Worm (Caenorhabditis elegans): ENCODE results near the gene T20B12.5.

T20B12.5 gene

DNA sequence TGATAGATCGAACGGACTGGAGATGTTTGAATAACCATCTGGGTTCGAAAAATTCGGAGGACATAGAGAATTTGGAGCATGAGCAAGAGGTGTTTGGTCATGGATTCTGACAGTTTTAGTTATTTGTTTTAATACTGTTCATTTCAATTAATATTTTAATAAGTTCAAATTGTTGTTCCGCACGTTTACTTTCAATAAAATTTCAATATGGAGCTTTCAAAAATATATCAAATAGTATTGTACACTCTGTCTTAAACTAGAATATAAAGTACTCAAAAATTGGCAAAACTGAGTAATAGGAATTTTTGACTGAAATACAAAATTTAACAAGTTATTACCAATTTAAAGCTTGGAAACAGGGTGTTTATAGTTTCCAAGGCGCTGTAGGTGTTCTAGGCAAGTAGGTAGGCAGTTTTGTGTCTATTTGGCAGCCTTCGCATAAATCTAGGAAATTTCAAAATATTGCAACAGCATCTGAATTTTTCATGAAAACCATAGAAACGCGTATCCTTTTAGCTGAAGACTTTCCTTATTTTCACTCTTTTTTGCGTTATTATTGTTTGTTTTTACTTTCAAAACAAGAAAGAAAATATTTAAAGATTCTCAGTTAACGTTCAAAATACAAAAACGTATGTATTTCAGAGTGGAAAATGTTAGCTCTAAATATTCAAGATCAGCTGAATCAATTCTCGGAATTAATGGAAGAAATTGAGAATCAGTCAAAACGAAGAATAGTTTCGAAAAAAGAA lies at the start of gene T20B12.5, which contains the start of gene T20B12.4:
Gene T20B12.5 (minus strand): TSS at position 101 of the 749 bp plus-strand sequence.
Gene T20B12.4 (plus strand): TSS at position 699 of the 749 bp plus-strand sequence.
- no peak for TF ChIP-seq ama-1 (optimal IDR thresholded peaks at IDR 0.05)
- TF ChIP-seq flt-1 (GFP tag; IDR thresholded peaks at IDR 0.05), result no peak
- TF ChIP-seq aly-1 (tag; optimal IDR thresholded peaks at IDR 0.05), result no peak
- TF ChIP-seq F13C5.2 (tag; optimal IDR thresholded peaks at IDR 0.05), result no peak
- TF ChIP-seq tbx-11 (GFP tag; IDR thresholded peaks at IDR 0.05), result no peak
- TF ChIP-seq tbx-37 (GFP tag; conservative IDR thresholded peaks at IDR 0.05), result no peak
- no peak for TF ChIP-seq ceh-36 (tag; optimal IDR thresholded peaks at IDR 0.05)

DNA sequence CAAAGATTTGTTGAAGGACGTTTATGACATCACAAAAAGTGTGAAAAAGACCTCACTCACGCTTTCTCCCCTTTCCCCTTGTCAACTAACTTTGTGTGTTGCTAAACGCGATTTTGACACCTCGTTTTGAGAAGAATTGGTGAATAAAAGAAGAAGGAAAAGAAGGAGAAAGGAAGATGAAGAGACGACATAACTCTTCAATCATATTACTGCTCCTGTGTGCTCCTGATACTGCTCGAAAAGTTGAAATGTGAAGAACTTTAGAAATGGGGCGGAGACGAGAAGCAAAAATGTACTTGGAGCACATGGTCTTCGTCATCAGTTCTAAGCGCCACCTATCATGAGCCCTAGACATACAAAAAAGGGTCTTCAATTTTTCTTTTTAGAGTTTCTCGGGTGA lies 32.1 kb upstream of the T20B12.5 start:
- no peak for TF ChIP-seq tbx-37 (GFP tag; conservative IDR thresholded peaks at IDR 0.05)
- no peak for TF ChIP-seq hmg-4 (GFP tag; optimal IDR thresholded peaks at IDR 0.05)
- no peak for TF ChIP-seq ceh-13 (GFP tag; optimal IDR thresholded peaks at IDR 0.05)
- TF ChIP-seq B0310.2 (tag; optimal IDR thresholded peaks at IDR 0.05), result no peak
- TF ChIP-seq aly-1 (tag; optimal IDR thresholded peaks at IDR 0.05), result no peak
- no peak for TF ChIP-seq ets-7 (tag; optimal IDR thresholded peaks at IDR 0.05)
- no peak for TF ChIP-seq ama-1 (optimal IDR thresholded peaks at IDR 0.05)
- TF ChIP-seq ceh-36 (tag; optimal IDR thresholded peaks at IDR 0.05), result no peak
- TF ChIP-seq flt-1 (GFP tag; IDR thresholded peaks at IDR 0.05), result no peak
- TF ChIP-seq F13C5.2 (tag; optimal IDR thresholded peaks at IDR 0.05), result no peak
- no peak for TF ChIP-seq sea-1 (GFP tag; conservative IDR thresholded peaks at IDR 0.05)

DNA sequence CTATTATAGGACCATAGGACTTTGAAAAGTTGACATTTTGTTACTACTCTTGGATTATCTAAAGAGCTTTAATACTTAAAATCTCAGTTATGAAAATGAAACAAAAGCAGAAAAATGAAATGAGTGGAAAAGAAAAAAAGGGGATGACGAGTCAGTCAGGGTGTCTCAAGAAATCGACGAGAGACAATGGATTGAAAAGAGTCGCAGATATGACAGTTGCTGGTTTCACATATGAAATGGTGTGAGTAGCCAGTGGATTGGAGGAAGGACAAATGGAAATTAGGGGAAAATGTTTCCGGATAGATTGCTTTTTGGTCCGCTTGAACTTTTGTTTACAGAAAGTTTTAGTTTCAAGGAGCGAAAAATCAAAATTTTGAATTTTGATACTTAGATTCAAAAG lies 30.3 kb upstream of the T20B12.5 start:
- no peak for TF ChIP-seq scrt-1 (GFP tag; IDR thresholded peaks at IDR 0.05)
- no peak for TF ChIP-seq hmg-4 (GFP tag; optimal IDR thresholded peaks at IDR 0.05)
- no peak for TF ChIP-seq pes-1 (GFP tag; IDR thresholded peaks at IDR 0.05)
- TF ChIP-seq ceh-36 (tag; optimal IDR thresholded peaks at IDR 0.05), result no peak
- TF ChIP-seq aly-1 (tag; optimal IDR thresholded peaks at IDR 0.05), result no peak
- no peak for TF ChIP-seq ets-7 (tag; optimal IDR thresholded peaks at IDR 0.05)
- no peak for TF ChIP-seq flt-1 (GFP tag; IDR thresholded peaks at IDR 0.05)
- no peak for TF ChIP-seq tbx-11 (GFP tag; IDR thresholded peaks at IDR 0.05)
- TF ChIP-seq F13C5.2 (tag; optimal IDR thresholded peaks at IDR 0.05), result no peak
- TF ChIP-seq ceh-13 (GFP tag; optimal IDR thresholded peaks at IDR 0.05), result no peak
- no peak for TF ChIP-seq tra-4 (tag; optimal IDR thresholded peaks at IDR 0.05)
- TF ChIP-seq hmbx-1 (tag; optimal IDR thresholded peaks at IDR 0.05), result no peak

DNA sequence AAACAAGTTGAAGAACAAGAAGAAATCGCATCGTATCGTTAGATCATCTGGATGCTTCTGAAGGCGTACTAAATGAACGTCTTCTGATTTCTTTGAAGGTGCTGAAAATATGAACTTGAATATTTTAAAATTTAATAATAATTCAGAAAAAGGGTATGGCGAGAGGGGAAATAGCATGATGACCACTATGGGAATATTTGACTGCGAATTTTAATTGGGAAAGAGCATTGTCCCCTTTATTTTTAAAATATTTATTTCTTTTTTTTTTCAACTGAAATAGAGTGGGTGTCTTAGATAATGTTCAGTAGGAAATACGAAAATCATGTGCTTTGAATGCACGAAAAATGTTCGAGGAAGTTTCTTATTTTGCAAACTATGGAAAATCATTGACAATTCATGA lies 28.4 kb upstream of the T20B12.5 start, which contains the start of gene lgc-50:
Gene lgc-50 (minus strand): TSS at position 101 of the 400 bp plus-strand sequence.
- TF ChIP-seq F13C5.2 (tag; optimal IDR thresholded peaks at IDR 0.05), result no peak
- TF ChIP-seq ceh-36 (tag; optimal IDR thresholded peaks at IDR 0.05), result no peak
- no peak for TF ChIP-seq tbx-37 (GFP tag; conservative IDR thresholded peaks at IDR 0.05)
- no peak for TF ChIP-seq hmg-4 (GFP tag; optimal IDR thresholded peaks at IDR 0.05)
- no peak for TF ChIP-seq tra-4 (tag; optimal IDR thresholded peaks at IDR 0.05)

DNA sequence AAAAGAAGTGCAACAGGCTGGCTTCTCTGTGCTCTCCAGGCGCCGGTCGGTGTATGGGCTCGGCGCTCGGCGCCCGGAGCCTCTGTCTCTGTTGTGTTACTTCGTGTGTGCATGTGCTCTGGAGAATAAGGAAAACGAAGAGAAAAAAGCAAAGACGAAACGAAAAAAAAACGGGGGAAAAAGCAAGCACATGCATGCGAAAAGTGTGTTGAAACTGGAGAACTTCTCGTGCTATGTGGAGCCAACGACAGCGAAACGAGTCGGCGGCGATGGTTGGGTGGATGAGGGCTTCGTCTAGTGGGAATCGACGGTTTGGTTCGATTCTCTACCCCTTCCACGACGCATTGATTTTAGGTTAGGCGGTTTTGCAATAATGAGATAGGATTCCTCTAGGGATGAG lies 20.4 kb upstream of the T20B12.5 start:
- no peak for TF ChIP-seq aly-1 (tag; optimal IDR thresholded peaks at IDR 0.05)
- no peak for TF ChIP-seq sea-1 (GFP tag; conservative IDR thresholded peaks at IDR 0.05)
- TF ChIP-seq tbx-11 (GFP tag; IDR thresholded peaks at IDR 0.05), result no peak
- TF ChIP-seq hmbx-1 (tag; optimal IDR thresholded peaks at IDR 0.05), result no peak
- TF ChIP-seq hnd-1 (tag; optimal IDR thresholded peaks at IDR 0.05), result no peak
- no peak for TF ChIP-seq tra-4 (tag; optimal IDR thresholded peaks at IDR 0.05)
- no peak for TF ChIP-seq tbx-37 (GFP tag; conservative IDR thresholded peaks at IDR 0.05)
- TF ChIP-seq ets-7 (tag; optimal IDR thresholded peaks at IDR 0.05), result no peak
- no peak for TF ChIP-seq flt-1 (GFP tag; IDR thresholded peaks at IDR 0.05)
- no peak for TF ChIP-seq ceh-36 (tag; optimal IDR thresholded peaks at IDR 0.05)
- TF ChIP-seq scrt-1 (GFP tag; IDR thresholded peaks at IDR 0.05), result no peak
- no peak for TF ChIP-seq F13C5.2 (tag; optimal IDR thresholded peaks at IDR 0.05)
- TF ChIP-seq ama-1 (optimal IDR thresholded peaks at IDR 0.05), result no peak
- no peak for TF ChIP-seq pes-1 (GFP tag; IDR thresholded peaks at IDR 0.05)
- no peak for TF ChIP-seq hmg-4 (GFP tag; optimal IDR thresholded peaks at IDR 0.05)

DNA sequence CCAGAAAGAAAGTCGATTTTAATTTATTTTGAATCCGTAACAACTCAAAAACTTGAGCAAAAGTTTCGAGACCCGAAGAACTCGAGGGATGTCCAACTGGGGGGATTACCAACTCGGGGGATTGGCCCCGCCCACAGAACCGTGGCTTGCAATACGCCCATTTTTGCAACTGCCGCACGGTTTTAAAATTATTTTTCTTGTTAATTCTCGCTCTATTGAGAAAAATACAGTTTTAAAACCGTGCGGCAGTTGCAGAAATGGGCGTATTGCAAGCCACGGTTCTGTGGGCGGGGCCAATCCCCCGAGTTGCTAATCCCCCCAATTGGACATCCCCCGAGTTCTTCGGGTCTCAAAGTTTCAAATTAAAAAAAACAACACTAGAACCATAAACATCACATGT lies 19.6 kb upstream of the T20B12.5 start:
- peak; percentile 44; the same call in 1 of the 2 replicates for TF ChIP-seq pes-1 (GFP tag; IDR thresholded peaks at IDR 0.05)

DNA sequence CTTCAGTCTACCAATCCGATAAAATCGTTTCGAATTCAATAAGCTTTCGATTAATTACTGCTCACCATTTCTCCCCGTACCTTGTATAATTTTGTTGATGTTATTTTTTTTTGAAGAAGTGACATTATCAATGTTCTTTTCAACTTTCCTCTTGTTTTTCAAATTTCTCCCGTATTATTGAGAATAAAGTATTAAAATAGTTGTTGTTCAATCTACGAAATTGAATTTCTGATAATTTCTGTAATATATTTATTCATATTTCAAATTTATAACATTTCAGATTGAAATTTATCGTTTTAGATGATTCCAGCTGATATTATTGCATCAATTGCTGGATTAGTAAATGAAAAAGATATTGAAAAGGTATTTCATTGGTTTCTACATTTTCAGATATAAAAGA lies 19.0 kb upstream of the T20B12.5 start, which contains the start of gene trd-1:
Gene trd-1 (plus strand): TSS at position 301 of the 400 bp plus-strand sequence.
- TF ChIP-seq pes-1 (GFP tag; IDR thresholded peaks at IDR 0.05) (no peak), tra-4 (tag; optimal IDR thresholded peaks at IDR 0.05) (no peak), ceh-13 (GFP tag; optimal IDR thresholded peaks at IDR 0.05) (no peak), ceh-36 (tag; optimal IDR thresholded peaks at IDR 0.05) (no peak), B0310.2 (tag; optimal IDR thresholded peaks at IDR 0.05) (no peak), flt-1 (GFP tag; IDR thresholded peaks at IDR 0.05) (no peak), scrt-1 (GFP tag; IDR thresholded peaks at IDR 0.05) (no peak), ama-1 (optimal IDR thresholded peaks at IDR 0.05) (no peak), ets-7 (tag; optimal IDR thresholded peaks at IDR 0.05) (no peak), hmg-4 (GFP tag; optimal IDR thresholded peaks at IDR 0.05) (no peak), sea-1 (GFP tag; conservative IDR thresholded peaks at IDR 0.05) (no peak), hnd-1 (tag; optimal IDR thresholded peaks at IDR 0.05) (no peak), aly-1 (tag; optimal IDR thresholded peaks at IDR 0.05) (no peak)

DNA sequence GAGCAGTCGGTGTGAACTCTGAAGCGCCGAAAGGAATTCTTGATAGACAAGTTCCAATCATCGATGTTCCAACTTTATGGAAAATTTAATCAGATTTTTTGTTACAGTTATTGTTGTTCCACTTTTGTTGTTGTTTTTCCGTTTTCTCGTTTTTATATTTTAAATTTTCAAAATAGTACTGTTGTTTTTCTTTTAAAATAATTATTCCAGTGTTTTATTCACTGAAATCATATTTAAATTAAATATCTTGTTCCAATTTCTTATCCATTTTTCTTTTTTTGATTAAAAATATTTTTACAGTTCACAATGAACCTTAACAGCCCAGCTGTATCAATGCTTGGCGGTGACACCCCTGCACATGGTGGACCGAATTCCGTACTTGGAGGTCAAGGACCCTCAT lies 16.8 kb upstream of the T20B12.5 start, which contains the start of gene tbp-1:
Gene tbp-1 (plus strand): TSS at position 301 of the 400 bp plus-strand sequence.
- no peak for TF ChIP-seq hnd-1 (tag; optimal IDR thresholded peaks at IDR 0.05)
- no peak for TF ChIP-seq B0310.2 (tag; optimal IDR thresholded peaks at IDR 0.05)
- TF ChIP-seq ama-1 (optimal IDR thresholded peaks at IDR 0.05), result no peak
- no peak for TF ChIP-seq tbx-37 (GFP tag; conservative IDR thresholded peaks at IDR 0.05)
- TF ChIP-seq F13C5.2 (tag; optimal IDR thresholded peaks at IDR 0.05), result no peak
- TF ChIP-seq sea-1 (GFP tag; conservative IDR thresholded peaks at IDR 0.05), result no peak
- TF ChIP-seq hmg-4 (GFP tag; optimal IDR thresholded peaks at IDR 0.05), result no peak
- no peak for TF ChIP-seq flt-1 (GFP tag; IDR thresholded peaks at IDR 0.05)
- no peak for TF ChIP-seq hmbx-1 (tag; optimal IDR thresholded peaks at IDR 0.05)
- TF ChIP-seq tra-4 (tag; optimal IDR thresholded peaks at IDR 0.05), result no peak
- no peak for TF ChIP-seq pes-1 (GFP tag; IDR thresholded peaks at IDR 0.05)
- no peak for TF ChIP-seq ets-7 (tag; optimal IDR thresholded peaks at IDR 0.05)
- no peak for TF ChIP-seq tbx-11 (GFP tag; IDR thresholded peaks at IDR 0.05)
- no peak for TF ChIP-seq aly-1 (tag; optimal IDR thresholded peaks at IDR 0.05)
- TF ChIP-seq scrt-1 (GFP tag; IDR thresholded peaks at IDR 0.05), result no peak
- no peak for TF ChIP-seq ceh-13 (GFP tag; optimal IDR thresholded peaks at IDR 0.05)
- TF ChIP-seq ceh-36 (tag; optimal IDR thresholded peaks at IDR 0.05), result no peak
